Fruit fly (Drosophila melanogaster): ENCODE measurements around the gene JMJD7.

DNA sequence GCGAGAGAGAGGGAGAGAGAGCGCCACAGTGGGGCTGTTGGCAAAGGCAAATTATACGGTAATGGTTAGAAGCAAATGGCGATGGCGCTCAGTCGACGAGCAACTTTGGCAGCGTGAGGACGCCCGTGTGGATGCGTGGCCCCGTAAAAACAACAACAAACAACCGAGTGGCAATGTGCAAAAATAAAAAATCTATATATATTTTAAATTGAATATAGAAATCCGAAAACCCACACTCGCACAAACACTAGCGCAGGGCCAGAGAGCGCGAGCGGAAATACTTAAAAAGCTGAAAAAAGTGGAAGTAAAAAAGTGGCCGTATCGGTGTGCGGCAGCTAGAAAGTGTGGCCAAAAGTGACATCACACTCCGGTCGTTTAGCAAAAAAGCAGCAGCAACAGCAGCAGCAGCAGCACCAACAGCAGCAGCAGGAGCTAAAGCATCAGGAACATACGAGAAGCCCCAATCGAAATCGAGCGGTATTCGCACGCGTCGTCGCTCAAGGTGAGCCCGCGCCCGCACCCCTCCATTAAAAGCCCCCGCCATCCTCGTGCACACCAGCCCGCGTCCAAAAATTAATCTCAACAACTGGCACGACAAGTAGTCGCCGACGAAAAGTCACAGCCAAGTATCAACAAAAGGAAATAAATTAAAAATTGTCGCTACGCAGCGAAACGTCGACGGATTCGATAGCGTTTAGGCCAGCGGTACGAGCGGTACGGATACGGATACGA, 27.5 kb upstream of the JMJD7 start, which contains the start of gene stv:
- TF ChIP-seq Sin3A (optimal IDR thresholded peaks at IDR 0.05) (no peak), Myc (optimal IDR thresholded peaks at IDR 0.05) (no peak), insv (optimal IDR thresholded peaks at IDR 0.05) (no peak)
